Fruit fly (Drosophila melanogaster) whole organism, wandering third instar larva: ENCODE results near the gene H2.0.

Experiments used
- CG32264 ChIP-seq: fragments of 200-800 bp; sonication (Bioruptor generic); optimal IDR thresholded peaks from 2 replicates; lab custom pipeline; 2016; ENCODE audit warnings: missing biosample characterization, missing genetic modification characterization
- CG9705 ChIP-seq: fragments of 200-800 bp; sonication (Bioruptor generic); optimal IDR thresholded peaks from 2 replicates; lab custom pipeline; 2018; ENCODE audit warnings: missing biosample characterization, mild to moderate bottlenecking, missing genetic modification characterization
- CrebA ChIP-seq: fragments of 200-800 bp; sonication (Bioruptor generic); optimal IDR thresholded peaks from 2 replicates; lab custom pipeline; 2016; ENCODE audit warnings: missing biosample characterization, mild to moderate bottlenecking, missing genetic modification characterization, borderline replicate concordance
- Dfd ChIP-seq: fragments of >200 bp; optimal IDR thresholded peaks from 2 replicates; lab custom pipeline; 2017; ENCODE audit warnings: missing biosample characterization, missing genetic modification characterization
- Dif ChIP-seq: fragments of 200-275, 200-300 bp; sonication (Bioruptor generic); optimal IDR thresholded peaks from 2 replicates; lab custom pipeline; 2018; ENCODE audit warnings: missing biosample characterization, missing genetic modification characterization; ENCODE audit not compliant: partially characterized antibody
- GATAd ChIP-seq: sonication (Bioruptor generic); optimal IDR thresholded peaks from 2 replicates; lab custom pipeline; 2016; ENCODE audit warnings: missing biosample characterization, missing genetic modification characterization
- Hnf4 ChIP-seq: fragments of 200-800 bp; sonication (Bioruptor generic); optimal IDR thresholded peaks from 2 replicates; lab custom pipeline; 2016; ENCODE audit warnings: missing biosample characterization, mild to moderate bottlenecking, missing genetic modification characterization
- Hr78 ChIP-seq: fragments of >200 bp; optimal IDR thresholded peaks from 2 replicates; lab custom pipeline; 2017; ENCODE audit warnings: missing biosample characterization, missing genetic modification characterization
- Hr83 ChIP-seq: fragments of 200-300 bp; sonication (Bioruptor generic); optimal IDR thresholded peaks from 2 replicates; lab custom pipeline; 2016; ENCODE audit warnings: missing biosample characterization, mild to moderate bottlenecking, missing genetic modification characterization, moderate library complexity; ENCODE audit not compliant: poor library complexity, severe bottlenecking
- Jra ChIP-seq: sonication (Bioruptor generic); optimal IDR thresholded peaks from 2 replicates; lab custom pipeline; 2016; ENCODE audit warnings: missing biosample characterization, missing genetic modification characterization
- Mio ChIP-seq: sonication (Bioruptor generic); optimal IDR thresholded peaks from 2 replicates; lab custom pipeline; 2016; ENCODE audit warnings: missing biosample characterization, missing genetic modification characterization
- N ChIP-seq: fragments of >200 bp; optimal IDR thresholded peaks from 2 replicates; lab custom pipeline; 2018; ENCODE audit warnings: missing biosample characterization, missing external identifiers, missing genetic modification characterization
- OdsH ChIP-seq: fragments of 200-800 bp; sonication (Bioruptor generic); optimal IDR thresholded peaks from 2 replicates; lab custom pipeline; 2016; ENCODE audit warnings: missing biosample characterization, mild to moderate bottlenecking, missing genetic modification characterization
- Rel ChIP-seq, 2 experiments: fragments of 200-800 bp; sonication (Bioruptor generic) in 1 of 2; optimal IDR thresholded peaks; 2 replicates in 1 of 2; 3 replicates in 1 of 2; lab custom pipeline; 2016 to 2019; ENCODE audit warnings: mild to moderate bottlenecking in 2 of 2, missing biosample characterization in 2 of 2, missing genetic modification characterization in 2 of 2, moderate library complexity in 1 of 2
- Sp1 ChIP-seq: fragments of 200-800 bp; sonication (Bioruptor generic); optimal IDR thresholded peaks from 3 replicates; lab custom pipeline; 2019; ENCODE audit warnings: missing biosample characterization, mild to moderate bottlenecking, missing genetic modification characterization, moderate library complexity
- Vsx2 ChIP-seq: fragments of 200-300, 225-300 bp; sonication (Bioruptor generic); optimal IDR thresholded peaks from 2 replicates; lab custom pipeline; 2018; ENCODE audit warnings: missing biosample characterization, missing genetic modification characterization; ENCODE audit not compliant: partially characterized antibody
- dl ChIP-seq, 2 experiments: fragments of 175-275, 200-275 bp in 1 of 2; fragments of 200-275 bp in 1 of 2; sonication (Bioruptor generic); optimal IDR thresholded peaks; lab custom pipeline; 2018; ENCODE audit warnings: mild to moderate bottlenecking in 2 of 2, missing biosample characterization in 2 of 2, missing genetic modification characterization in 2 of 2, moderate library complexity in 2 of 2; ENCODE audit not compliant: partially characterized antibody in 2 of 2, insufficient read depth in 1 of 2
- dsf ChIP-seq: sonication (Bioruptor generic); optimal IDR thresholded peaks from 2 replicates; lab custom pipeline; 2016; ENCODE audit warnings: missing biosample characterization, missing genetic modification characterization, borderline replicate concordance
- ey ChIP-seq: fragments of 200-800 bp; sonication (Bioruptor generic); optimal IDR thresholded peaks from 2 replicates; lab custom pipeline; 2016; ENCODE audit warnings: missing biosample characterization, missing genetic modification characterization
- foxo ChIP-seq, 2 experiments: fragments of 200-800 bp; sonication (Bioruptor generic); optimal IDR thresholded peaks; 2 replicates in 1 of 2; 3 replicates in 1 of 2; lab custom pipeline; 2016 to 2017; ENCODE audit warnings: missing biosample characterization in 2 of 2, missing genetic modification characterization in 2 of 2
- fru ChIP-seq: fragments of 200-800 bp; sonication (Bioruptor generic); optimal IDR thresholded peaks from 3 replicates; lab custom pipeline; 2016; ENCODE audit warnings: missing biosample characterization, mild to moderate bottlenecking, missing genetic modification characterization
- h ChIP-seq: fragments of 200-800 bp; sonication (Bioruptor generic); optimal IDR thresholded peaks from 3 replicates; lab custom pipeline; 2016; ENCODE audit warnings: missing biosample characterization, mild to moderate bottlenecking, missing genetic modification characterization
- jim ChIP-seq: fragments of 175-275, 200-325 bp; sonication (Bioruptor generic); optimal IDR thresholded peaks from 2 replicates; lab custom pipeline; 2016; ENCODE audit warnings: missing biosample characterization, mild to moderate bottlenecking, missing genetic modification characterization
- lola ChIP-seq: fragments of >200 bp; optimal IDR thresholded peaks from 2 replicates; lab custom pipeline; 2017; ENCODE audit warnings: missing biosample characterization, missing genetic modification characterization
- pan ChIP-seq: fragments of >200 bp; optimal IDR thresholded peaks from 2 replicates; lab custom pipeline; 2017
- psq ChIP-seq: fragments of 200-800 bp; sonication (Bioruptor generic); optimal IDR thresholded peaks from 3 replicates; lab custom pipeline; 2017; ENCODE audit warnings: missing biosample characterization, mild to moderate bottlenecking, missing genetic modification characterization, moderate library complexity
- rgr ChIP-seq: fragments of 200-800 bp; sonication (Bioruptor generic); optimal IDR thresholded peaks from 3 replicates; lab custom pipeline; 2016; ENCODE audit warnings: missing biosample characterization, mild to moderate bottlenecking, missing genetic modification characterization
- sv ChIP-seq: fragments of 200-800 bp; sonication (Bioruptor generic); optimal IDR thresholded peaks from 3 replicates; lab custom pipeline; 2016; ENCODE audit warnings: missing biosample characterization, missing genetic modification characterization
- tai ChIP-seq: sonication (Bioruptor generic); optimal IDR thresholded peaks from 2 replicates; lab custom pipeline; 2016; ENCODE audit warnings: missing biosample characterization, missing genetic modification characterization
- usp ChIP-seq: fragments of >200 bp; optimal IDR thresholded peaks from 2 replicates; lab custom pipeline; 2017; ENCODE audit warnings: missing biosample characterization, missing genetic modification characterization
- woc ChIP-seq: sonication (Bioruptor generic); optimal IDR thresholded peaks from 2 replicates; lab custom pipeline; 2016; ENCODE audit warnings: missing biosample characterization, mild to moderate bottlenecking, missing genetic modification characterization

Gene H2.0

DNA sequence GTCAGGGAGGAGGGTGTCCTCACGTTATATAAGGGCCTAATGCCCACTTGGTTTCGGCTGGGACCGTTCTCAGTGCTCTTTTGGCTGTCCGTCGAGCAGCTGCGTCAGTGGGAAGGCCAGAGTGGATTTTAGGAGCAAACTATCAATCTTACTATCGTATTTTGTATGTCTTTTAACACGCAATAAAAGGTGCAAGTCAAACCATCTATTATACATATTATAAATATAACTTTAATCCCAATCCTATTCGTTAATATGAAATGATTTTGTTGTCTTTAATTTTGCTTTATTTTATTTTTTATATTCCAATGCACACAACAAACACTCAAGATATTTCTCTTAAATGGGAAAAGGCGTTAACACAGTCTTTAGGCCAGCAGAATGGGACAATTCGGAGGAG lies 49.6 kb downstream of the H2.0 start, which contains the start of gene Ucp4B:
TSS of gene Ucp4B (plus strand) at position 301 of the 400 bp plus-strand sequence.
- no peak for TF ChIP-seq usp (GFP tag; lab: Kevin White, UChicago)
- no peak for TF ChIP-seq tai
- TF ChIP-seq jim: no peak
- TF ChIP-seq Dif: no peak
- no peak for TF ChIP-seq CG9705
- no peak for TF ChIP-seq rgr (GFP tag; lab: Kevin White, UChicago)
- no peak for TF ChIP-seq Hr78
- TF ChIP-seq foxo (GFP tag; optimal IDR thresholded peaks at IDR 0.05; lab: Kevin White, UChicago): no peak
- no peak for TF ChIP-seq sv (GFP tag; lab: Kevin White, UChicago)
- no peak for TF ChIP-seq Jra (GFP tag; lab: Kevin White, UChicago)
- TF ChIP-seq dsf (GFP tag; lab: Kevin White, UChicago): no peak
- no peak for TF ChIP-seq OdsH (GFP tag; lab: Kevin White, UChicago)
- TF ChIP-seq GATAd (GFP tag; lab: Kevin White, UChicago): no peak
- TF ChIP-seq Sp1 (GFP tag; lab: Kevin White, UChicago): no peak
- no peak for TF ChIP-seq CG32264 (GFP tag; lab: Kevin White, UChicago)
- TF ChIP-seq N (GFP tag; lab: Kevin White, UChicago): no peak
- no peak for TF ChIP-seq Dfd (GFP tag; lab: Kevin White, UChicago)
- TF ChIP-seq fru: no peak
- TF ChIP-seq, all 38 proteins: peak for 0

DNA sequence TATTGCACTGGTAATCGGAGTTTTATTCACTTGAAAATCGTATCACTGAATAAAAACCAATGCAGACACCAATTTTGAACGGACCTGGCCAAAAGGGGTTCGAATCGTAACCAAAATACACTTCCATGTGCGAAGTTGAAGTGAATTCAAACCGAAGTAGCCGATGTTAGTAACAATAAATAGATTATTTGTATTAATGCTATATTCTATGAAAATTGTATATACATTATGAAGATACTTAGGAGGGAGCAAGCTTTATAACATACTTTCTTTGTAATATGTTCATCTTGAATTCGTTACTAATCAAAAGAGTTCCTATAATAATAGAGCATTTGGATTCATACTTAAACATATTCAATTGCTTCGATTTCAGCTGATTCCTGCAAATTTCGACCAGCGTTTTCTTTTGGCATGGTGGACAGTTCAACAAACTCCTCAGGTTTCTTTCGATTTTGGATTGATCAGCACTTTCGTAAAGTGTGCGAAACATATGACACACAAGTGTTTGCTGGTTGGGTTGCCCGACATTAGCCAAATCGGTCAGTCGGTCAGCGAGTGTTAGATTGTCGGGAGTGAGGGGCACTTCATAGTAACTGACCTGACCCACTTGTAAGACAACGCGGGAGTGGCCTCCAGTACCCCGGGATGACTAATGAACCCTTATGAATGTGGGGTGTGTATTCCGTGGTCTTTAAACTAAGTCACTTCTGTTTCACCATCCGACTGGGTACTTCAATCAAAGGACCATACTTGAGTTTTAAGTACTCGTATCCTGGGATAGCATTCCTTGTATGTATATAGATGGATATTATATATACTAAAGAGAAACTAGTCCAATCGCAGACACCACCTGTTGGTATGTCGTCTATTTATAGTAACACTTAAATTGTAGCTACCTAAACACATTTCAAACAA lies 51.2 kb downstream of the H2.0 start, which contains the start of the genes CG13992 and Ucp4C:
TSS of gene CG13992 (minus strand) at position 51 of the 915 bp plus-strand sequence.
TSS of gene Ucp4C (plus strand) at position 865 of the 915 bp plus-strand sequence.
- TF ChIP-seq psq (GFP tag; lab: Kevin White, UChicago) (no peak), CG32264 (GFP tag; lab: Kevin White, UChicago) (no peak), Hr83 (GFP tag; lab: Kevin White, UChicago) (no peak), Hnf4 (no peak), Hr78 (no peak), jim (no peak), rgr (GFP tag; lab: Kevin White, UChicago) (no peak), Vsx2 (no peak), fru (no peak), CrebA (GFP tag; lab: Kevin White, UChicago) (no peak), Rel (GFP tag; optimal IDR thresholded peaks at IDR 0.05; lab: Kevin White, UChicago) (no peak), Rel (tag; optimal IDR thresholded peaks at IDR 0.05; lab: Kevin White, UChicago) (no peak), N (GFP tag; lab: Kevin White, UChicago) (no peak), OdsH (GFP tag; lab: Kevin White, UChicago) (no peak), pan (lab: Kevin White, UChicago) (no peak), dsf (GFP tag; lab: Kevin White, UChicago) (no peak), usp (GFP tag; lab: Kevin White, UChicago) (no peak), h (GFP tag; lab: Kevin White, UChicago) (no peak), lola (GFP tag; lab: Kevin White, UChicago) (no peak)

dm6 chr2L:5964851-5965250 lies 54.4 kb downstream of the H2.0 start, which contains the start of gene psd:
Gene psd, minus strand, starts transcription at chr2L:5964951.
- TF ChIP-seq ey (GFP tag; lab: Kevin White, UChicago): no peak
- no peak for TF ChIP-seq Hr83 (GFP tag; lab: Kevin White, UChicago)
- no peak for TF ChIP-seq dl (GFP tag; optimal IDR thresholded peaks at IDR 0.05; lab: Kevin White, UChicago; ENCODE audit: insufficient read depth in 1 of 2, partially characterized antibody in 2 of 2)
- TF ChIP-seq OdsH (GFP tag; lab: Kevin White, UChicago): no peak
- TF ChIP-seq woc (GFP tag; lab: Kevin White, UChicago): no peak
- no peak for TF ChIP-seq Mio (GFP tag; lab: Kevin White, UChicago)
- TF ChIP-seq lola (GFP tag; lab: Kevin White, UChicago): no peak
- no peak for TF ChIP-seq jim
- TF ChIP-seq Vsx2: no peak
- TF ChIP-seq CG32264 (GFP tag; lab: Kevin White, UChicago): no peak
- TF ChIP-seq psq (GFP tag; lab: Kevin White, UChicago): no peak
- TF ChIP-seq CG9705: no peak
- no peak for TF ChIP-seq dsf (GFP tag; lab: Kevin White, UChicago)
- TF ChIP-seq pan (lab: Kevin White, UChicago): no peak
- no peak for TF ChIP-seq Dif
- TF ChIP-seq fru: no peak
